Worm (Caenorhabditis elegans) whole organism, midembryonic: ENCODE results near the gene Y73C8B.9.

Experiments used
- T22C8.4 ChIP-seq: fragments of 200-800 bp; sonication (Bioruptor generic); IDR thresholded peaks from 2 replicates; pipeline ENCODE4 v1.3.6; 2022; ENCODE audit warnings: missing genetic modification characterization, missing compliant biosample characterization
- cog-1 ChIP-seq: sonication (generic microtip); optimal IDR thresholded peaks from 2 replicates; lab custom pipeline; 2016; ENCODE audit warnings: missing genetic modification characterization, missing compliant biosample characterization
- flt-1 ChIP-seq: fragments of 200-800 bp; sonication (Bioruptor generic); IDR thresholded peaks from 2 replicates; pipeline ENCODE4 v1.3.6; 2022; ENCODE audit warnings: missing genetic modification characterization, missing compliant biosample characterization
- klf-2 ChIP-seq: fragments of 200-800 bp; sonication (Bioruptor generic); conservative IDR thresholded peaks from 2 replicates; pipeline ENCODE4 v1.3.6; 2022; ENCODE audit warnings: missing genetic modification reagents, missing genetic modification characterization, missing compliant biosample characterization
- med-1 ChIP-seq: sonication (generic microtip); optimal IDR thresholded peaks from 2 replicates; lab custom pipeline; 2017; ENCODE audit warnings: missing genetic modification characterization, mild to moderate bottlenecking, missing compliant biosample characterization, antibody characterized with exemption, missing genetic modification reagents; ENCODE audit not compliant: insufficient read depth
- ref-1 ChIP-seq: fragments of 200-800 bp; sonication (Bioruptor generic); conservative IDR thresholded peaks from 2 replicates; pipeline ENCODE4 v1.3.6; 2022; ENCODE audit warnings: missing genetic modification reagents, missing genetic modification characterization, missing compliant biosample characterization
- tab-1 ChIP-seq: fragments of 200-800 bp; sonication (Bioruptor generic); IDR thresholded peaks from 2 replicates; pipeline ENCODE4 v1.3.6; 2022; ENCODE audit warnings: missing genetic modification characterization, missing compliant biosample characterization
- ztf-23 ChIP-seq: fragments of 200-800 bp; sonication (Bioruptor generic); IDR thresholded peaks from 2 replicates; pipeline ENCODE4 v1.3.6; 2022; ENCODE audit warnings: missing genetic modification reagents, missing genetic modification characterization, missing compliant biosample characterization
- ztf-29 ChIP-seq: fragments of 200-800 bp; sonication (Bioruptor generic); IDR thresholded peaks from 2 replicates; pipeline ENCODE4 v1.3.6; 2022; ENCODE audit warnings: missing genetic modification reagents, missing genetic modification characterization, missing compliant biosample characterization

ce11 chrV:3227373-3227772 is 34.0 kb downstream of the Y73C8B.9 start, which contains the start of gene K08D9.2:
- TF ChIP-seq cog-1 (tag; lab: Kevin White, UChicago) = no peak
- TF ChIP-seq flt-1 (GFP tag; lab: Robert Waterston, UW) = no peak
- no peak for TF ChIP-seq tab-1 (GFP tag; lab: Robert Waterston, UW)
- TF ChIP-seq klf-2 (GFP tag; lab: Robert Waterston, UW) = no peak
- TF ChIP-seq med-1 = no peak
- TF ChIP-seq ztf-23 (GFP tag; lab: Robert Waterston, UW) = no peak
- TF ChIP-seq T22C8.4 = no peak
- no peak for TF ChIP-seq ztf-29
- TF ChIP-seq ref-1 (GFP tag; lab: Robert Waterston, UW) = no peak
